Worm (Caenorhabditis elegans) whole organism, L4 larva: Measurements from ENCODE around the gene snrp-3.

Experiments used
- R02D3.7 ChIP-seq: fragments of 150-350 bp; sonication (generic microtip); optimal IDR thresholded peaks from 3 replicates; lab custom pipeline; 2014; ENCODE audit warnings: missing biosample characterization, missing genetic modification characterization
- ceh-62 ChIP-seq: sonication (generic microtip); optimal IDR thresholded peaks from 2 replicates; lab custom pipeline; 2017; ENCODE audit warnings: missing biosample characterization, missing genetic modification characterization
- ces-1 ChIP-seq: fragments of 150-350 bp; sonication (generic microtip); optimal IDR thresholded peaks from 4 replicates; lab custom pipeline; 2014; ENCODE audit warnings: missing biosample characterization, missing genetic modification reagents, missing genetic modification characterization
- nhr-77 ChIP-seq: fragments of 150-350 bp; optimal IDR thresholded peaks from 2 replicates; lab custom pipeline; 2014; ENCODE audit warnings: missing biosample characterization, missing genetic modification characterization
- skn-1 ChIP-seq: fragments of 150-350 bp; optimal IDR thresholded peaks from 2 replicates; lab custom pipeline; 2014; ENCODE audit warnings: missing biosample characterization, missing genetic modification characterization
- snpc-4 ChIP-seq: fragments of 150-350 bp; optimal IDR thresholded peaks from 2 replicates; lab custom pipeline; 2014; ENCODE audit warnings: missing biosample characterization, missing genetic modification characterization
- ztf-11 ChIP-seq: fragments of 150-350 bp; optimal IDR thresholded peaks from 2 replicates; lab custom pipeline; 2014; ENCODE audit warnings: missing biosample characterization, missing genetic modification characterization

ce11 chrIV:8708046-8708445 lies 20.4 kb upstream of the snrp-3 start:
- TF ChIP-seq skn-1 (tag; lab: Kevin White, UChicago), result no peak
- TF ChIP-seq ceh-62, result no peak
- no peak for TF ChIP-seq ztf-11 (tag; lab: Kevin White, UChicago)
- no peak for TF ChIP-seq snpc-4 (tag; lab: Kevin White, UChicago)
- no peak for TF ChIP-seq R02D3.7 (tag; lab: Kevin White, UChicago)
- no peak for TF ChIP-seq nhr-77
- no peak for TF ChIP-seq ces-1 (GFP tag; lab: Kevin White, UChicago)
